Worm (Caenorhabditis elegans): ENCODE measurements around the gene nhr-150.

Gene nhr-150

ce11 chrV:15497731-15498130 lies 16.5 kb upstream of the nhr-150 start:
- TF ChIP-seq tbx-8 (GFP tag; optimal IDR thresholded peaks at IDR 0.05), result no peak
- TF ChIP-seq nhr-237 (tag; optimal IDR thresholded peaks at IDR 0.05), result no peak
- no peak for TF ChIP-seq sem-2 (GFP tag; optimal IDR thresholded peaks at IDR 0.05)
- TF ChIP-seq elt-1 (tag; optimal IDR thresholded peaks at IDR 0.05; ENCODE audit: borderline replicate concordance, insufficient read depth), result no peak
- no peak for TF ChIP-seq lsy-2 (tag; optimal IDR thresholded peaks at IDR 0.05)
- TF ChIP-seq hlh-1 (tag; optimal IDR thresholded peaks at IDR 0.05), result no peak
- no peak for TF ChIP-seq unc-39 (tag; optimal IDR thresholded peaks at IDR 0.05)
- TF ChIP-seq cnd-1 (tag; optimal IDR thresholded peaks at IDR 0.05), result peak; percentile 17
- no peak for TF ChIP-seq ceh-43 (GFP tag; optimal IDR thresholded peaks at IDR 0.05)
- TF ChIP-seq snpc-4 (tag; optimal IDR thresholded peaks at IDR 0.05), result no peak
- no peak for TF ChIP-seq elt-3 (tag; optimal IDR thresholded peaks at IDR 0.05)
- TF ChIP-seq nhr-2 (tag; optimal IDR thresholded peaks at IDR 0.05), result no peak
- TF ChIP-seq ces-1 (GFP tag; optimal IDR thresholded peaks at IDR 0.05), result no peak
- no peak for TF ChIP-seq ceh-39 (tag; optimal IDR thresholded peaks at IDR 0.05)
- no peak for TF ChIP-seq drap-1 (GFP tag; optimal IDR thresholded peaks at IDR 0.05)
- TF ChIP-seq lin-13 (tag; optimal IDR thresholded peaks at IDR 0.05), result peak; percentile 4
- TF ChIP-seq blmp-1 (tag; optimal IDR thresholded peaks at IDR 0.05), result no peak
- no peak for TF ChIP-seq mls-2 (tag; optimal IDR thresholded peaks at IDR 0.05)
- TF ChIP-seq ham-2 (GFP tag; optimal IDR thresholded peaks at IDR 0.05), result peak; percentile 66
- TF ChIP-seq unc-120 (tag; optimal IDR thresholded peaks at IDR 0.05; ENCODE audit: poor library complexity, severe bottlenecking), result no peak
- no peak for TF ChIP-seq ceh-83 (GFP tag; optimal IDR thresholded peaks at IDR 0.05)
- TF ChIP-seq pha-4 (tag; optimal IDR thresholded peaks at IDR 0.05), result peak; percentile 100
- no peak for TF ChIP-seq M03D4.4 (tag; optimal IDR thresholded peaks at IDR 0.05)
- TF ChIP-seq bed-3 (GFP tag; optimal IDR thresholded peaks at IDR 0.05), result no peak
- TF ChIP-seq mep-1 (tag; optimal IDR thresholded peaks at IDR 0.05), result no peak
- TF ChIP-seq sptf-1 (tag; optimal IDR thresholded peaks at IDR 0.05), result no peak
- no peak for TF ChIP-seq mab-5 (tag; optimal IDR thresholded peaks at IDR 0.05)
- TF ChIP-seq nhr-76 (tag; optimal IDR thresholded peaks at IDR 0.05), result no peak
- no peak for TF ChIP-seq ztf-11 (tag; optimal IDR thresholded peaks at IDR 0.05)
- no peak for TF ChIP-seq lin-32 (GFP tag; optimal IDR thresholded peaks at IDR 0.05)
- no peak for TF ChIP-seq unc-62 (GFP tag; optimal IDR thresholded peaks at IDR 0.05)

- TF ChIP-seq tbx-8 (GFP tag; optimal IDR thresholded peaks at IDR 0.05) (no peak), mep-1 (tag; optimal IDR thresholded peaks at IDR 0.05) (no peak), mls-2 (tag; optimal IDR thresholded peaks at IDR 0.05) (no peak), unc-62 (GFP tag; optimal IDR thresholded peaks at IDR 0.05) (no peak)
These were observed 13.9 kb upstream of the nhr-150 start, which contains the start of gene srh-219 for ce11 chrV:15495169-15495568. Gene srh-219 (plus strand): TSS chrV:15495469.

ce11 chrV:15493680-15494079 lies 12.4 kb upstream of the nhr-150 start, which contains the start of gene srh-218:
Gene srh-218 (plus strand): TSS chrV:15493980.
- TF ChIP-seq mls-2 (tag; optimal IDR thresholded peaks at IDR 0.05) (no peak), nhr-12 (tag; optimal IDR thresholded peaks at IDR 0.05) (no peak), ces-1 (GFP tag; optimal IDR thresholded peaks at IDR 0.05) (no peak), flh-1 (GFP tag; optimal IDR thresholded peaks at IDR 0.05) (no peak), unc-39 (tag; optimal IDR thresholded peaks at IDR 0.05) (no peak), hlh-1 (tag; optimal IDR thresholded peaks at IDR 0.05) (no peak), blmp-1 (tag; optimal IDR thresholded peaks at IDR 0.05) (no peak), unc-62 (GFP tag; optimal IDR thresholded peaks at IDR 0.05) (no peak), ztf-11 (tag; optimal IDR thresholded peaks at IDR 0.05) (no peak), bed-3 (GFP tag; optimal IDR thresholded peaks at IDR 0.05) (no peak), lin-32 (GFP tag; optimal IDR thresholded peaks at IDR 0.05) (no peak), sem-2 (GFP tag; optimal IDR thresholded peaks at IDR 0.05) (no peak), unc-120 (tag; optimal IDR thresholded peaks at IDR 0.05; ENCODE audit: poor library complexity, severe bottlenecking) (no peak), ham-2 (GFP tag; optimal IDR thresholded peaks at IDR 0.05) (no peak)

ce11 chrV:15492518-15492917 lies 11.3 kb upstream of the nhr-150 start, which contains the start of gene str-264:
Gene str-264 (minus strand): TSS chrV:15492618.
- TF ChIP-seq ztf-11 (tag; optimal IDR thresholded peaks at IDR 0.05) (no peak), lin-32 (GFP tag; optimal IDR thresholded peaks at IDR 0.05) (no peak)

ce11 chrV:15487764-15488163 lies 6.5 kb upstream of the nhr-150 start, which contains the start of gene srw-21:
Gene srw-21 (plus strand): TSS chrV:15488064.
- no peak for TF ChIP-seq mls-2 (tag; optimal IDR thresholded peaks at IDR 0.05)
